Fruit fly (Drosophila melanogaster) whole organism, embryonic: ENCODE results near the gene Tsen2.

Experiments
- Atf3 ChIP-seq: fragments of 200-800 bp; sonication (Bioruptor generic); optimal IDR thresholded peaks from 3 replicates; lab custom pipeline; 2016; ENCODE audit warnings: missing biosample characterization, missing genetic modification characterization
- Awh ChIP-seq: fragments of 200-800 bp; sonication (Bioruptor generic); IDR thresholded peaks from 2 replicates; pipeline ENCODE4, ENCODE4 v1.3.6; 2022; ENCODE audit warnings: missing biosample characterization, missing genetic modification characterization
- CG10267 ChIP-seq: fragments of 200-800 bp; sonication (Bioruptor generic); optimal IDR thresholded peaks from 2 replicates; lab custom pipeline; 2018; ENCODE audit warnings: missing biosample characterization, mild to moderate bottlenecking, missing genetic modification characterization, moderate library complexity
- CG11085 ChIP-seq: fragments of 200-800 bp; sonication (Bioruptor generic); IDR thresholded peaks from 2 replicates; pipeline ENCODE4 v1.3.6; 2022; ENCODE audit warnings: missing biosample characterization, missing genetic modification characterization
- CG11247 ChIP-seq: fragments of 200-800 bp; sonication (Bioruptor generic); IDR thresholded peaks from 2 replicates; pipeline ENCODE4 v1.3.6; 2022; ENCODE audit warnings: missing biosample characterization, missing genetic modification characterization
- CG12219 ChIP-seq: fragments of 200-800 bp; sonication (Bioruptor generic); optimal IDR thresholded peaks from 3 replicates; lab custom pipeline; 2018; ENCODE audit warnings: missing biosample characterization, mild to moderate bottlenecking, missing genetic modification characterization
- CG12299 ChIP-seq: fragments of 200-800 bp; sonication (Bioruptor generic); optimal IDR thresholded peaks from 2 replicates; lab custom pipeline; 2018; ENCODE audit warnings: missing biosample characterization, mild to moderate bottlenecking, missing genetic modification characterization
- CG16815 ChIP-seq: fragments of 200-800 bp; sonication (Bioruptor generic); optimal IDR thresholded peaks from 3 replicates; lab custom pipeline; 2017; ENCODE audit warnings: missing biosample characterization, mild to moderate bottlenecking, missing genetic modification characterization
- CG17802 ChIP-seq: fragments of 200-800 bp; sonication (Bioruptor generic); optimal IDR thresholded peaks from 2 replicates; lab custom pipeline; 2018; ENCODE audit warnings: missing biosample characterization, mild to moderate bottlenecking, missing genetic modification characterization, moderate library complexity
- CG2120 ChIP-seq: fragments of 200-800 bp; sonication (Bioruptor generic); optimal IDR thresholded peaks from 3 replicates; lab custom pipeline; 2016; ENCODE audit warnings: missing biosample characterization, missing genetic modification characterization
- CG2129 ChIP-seq: fragments of 200-800 bp; sonication (Bioruptor generic); IDR thresholded peaks from 2 replicates; pipeline ENCODE4 v1.3.6; 2022; ENCODE audit warnings: missing biosample characterization, missing genetic modification characterization; ENCODE audit not compliant: partially characterized antibody
- CG31224 ChIP-seq: fragments of 200-800 bp; sonication (Bioruptor generic); IDR thresholded peaks from 2 replicates; pipeline ENCODE4 v1.3.6; 2022; ENCODE audit warnings: missing biosample characterization, missing genetic modification characterization
- CG4617 ChIP-seq: fragments of 200-800 bp; sonication (Bioruptor generic); optimal IDR thresholded peaks from 3 replicates; lab custom pipeline; 2016; ENCODE audit warnings: missing biosample characterization, missing genetic modification characterization, borderline replicate concordance
- CG4707 ChIP-seq: fragments of 200-800 bp; sonication (Bioruptor generic); optimal IDR thresholded peaks from 2 replicates; lab custom pipeline; 2018; ENCODE audit warnings: missing biosample characterization, mild to moderate bottlenecking, missing genetic modification characterization, moderate library complexity
- CG4854 ChIP-seq: fragments of 200-800 bp; sonication (Bioruptor generic); optimal IDR thresholded peaks from 2 replicates; lab custom pipeline; 2016; ENCODE audit warnings: missing biosample characterization, missing genetic modification characterization, inconsistent platforms
- CG7963 ChIP-seq: fragments of 200-800 bp; sonication (Bioruptor generic); IDR thresholded peaks from 3 replicates; pipeline ENCODE4 v1.3.6; 2022; ENCODE audit warnings: missing biosample characterization, missing genetic modification characterization; ENCODE audit not compliant: partially characterized antibody
- CG8359 ChIP-seq: fragments of 200-800 bp; sonication (Bioruptor generic); optimal IDR thresholded peaks from 2 replicates; lab custom pipeline; 2017; ENCODE audit warnings: missing biosample characterization, mild to moderate bottlenecking, missing genetic modification characterization, borderline replicate concordance
- CTCF ChIP-seq: fragments of 200-800 bp; sonication (Bioruptor generic); optimal IDR thresholded peaks from 2 replicates; lab custom pipeline; 2017; ENCODE audit warnings: missing biosample characterization, mild to moderate bottlenecking, missing genetic modification characterization, moderate library complexity
- CrebB ChIP-seq: fragments of 200-800 bp; sonication (Bioruptor generic); optimal IDR thresholded peaks from 3 replicates; lab custom pipeline; 2018; ENCODE audit warnings: missing biosample characterization, mild to moderate bottlenecking, missing genetic modification characterization
- Doc2 ChIP-seq: fragments of 200-800 bp; sonication (Bioruptor generic); IDR thresholded peaks from 2 replicates; pipeline ENCODE4 v1.3.6; 2022; ENCODE audit warnings: missing biosample characterization, missing genetic modification characterization
- Dp ChIP-seq: fragments of 200-800 bp; sonication (Bioruptor generic); optimal IDR thresholded peaks from 2 replicates; lab custom pipeline; 2018; ENCODE audit warnings: missing biosample characterization, mild to moderate bottlenecking, missing genetic modification characterization, moderate library complexity
- HmgZ ChIP-seq: fragments of 200-800 bp; sonication (Bioruptor generic); optimal IDR thresholded peaks from 2 replicates; lab custom pipeline; 2018; ENCODE audit warnings: missing biosample characterization, mild to moderate bottlenecking, missing genetic modification characterization
- Meics ChIP-seq: fragments of 200-800 bp; sonication (Bioruptor generic); optimal IDR thresholded peaks from 2 replicates; lab custom pipeline; 2017; ENCODE audit warnings: missing biosample characterization, mild to moderate bottlenecking, missing genetic modification characterization
- Opbp ChIP-seq: fragments of 200-800 bp; sonication (Bioruptor generic); IDR thresholded peaks from 3 replicates; pipeline ENCODE4 v1.3.6; 2022; ENCODE audit warnings: missing biosample characterization, missing genetic modification characterization; ENCODE audit not compliant: partially characterized antibody
- Ravus ChIP-seq: fragments of 200-800 bp; sonication (Bioruptor generic); IDR thresholded peaks from 2 replicates; pipeline ENCODE4 v1.3.6; 2022; ENCODE audit warnings: missing biosample characterization, missing genetic modification characterization
- YL-1 ChIP-seq: fragments of 200-800 bp; sonication (Bioruptor generic); optimal IDR thresholded peaks from 3 replicates; lab custom pipeline; 2017; ENCODE audit warnings: missing biosample characterization, mild to moderate bottlenecking, missing genetic modification characterization
- crp ChIP-seq, 2 experiments: fragments of 200-800 bp; sonication (Bioruptor generic); optimal IDR thresholded peaks; 2 replicates in 1 of 2; 3 replicates in 1 of 2; lab custom pipeline; 2017; ENCODE audit warnings: missing biosample characterization in 2 of 2, missing genetic modification characterization in 2 of 2, mild to moderate bottlenecking in 1 of 2, moderate library complexity in 1 of 2
- ems ChIP-seq: fragments of 200-800 bp; sonication (Bioruptor generic); optimal IDR thresholded peaks from 3 replicates; lab custom pipeline; 2016; ENCODE audit warnings: missing biosample characterization, missing genetic modification characterization
- en ChIP-seq: fragments of 200-800 bp; sonication (Bioruptor generic); optimal IDR thresholded peaks from 2 replicates; lab custom pipeline; 2016; ENCODE audit warnings: missing biosample characterization, missing genetic modification characterization
- eve ChIP-seq, 2 experiments: fragments of >200 bp; optimal IDR thresholded peaks; 2 replicates each; lab custom pipeline; 2017; ENCODE audit warnings: missing biosample characterization in 2 of 2, missing genetic modification characterization in 2 of 2
- fru ChIP-seq: fragments of >200 bp; optimal IDR thresholded peaks from 2 replicates; lab custom pipeline; 2017
- grn ChIP-seq: fragments of 200-800 bp; sonication (Bioruptor generic); optimal IDR thresholded peaks from 3 replicates; lab custom pipeline; 2017; ENCODE audit warnings: missing biosample characterization, missing genetic modification characterization
- hkb ChIP-seq, 2 experiments: fragments of 200-800 bp in 1 of 2; fragments of >200 bp in 1 of 2; sonication (Bioruptor generic) in 1 of 2; IDR thresholded peaks in 1 of 2; optimal IDR thresholded peaks in 1 of 2; 2 replicates each; pipeline versions ENCODE4 v1.3.6 to Lab custom; 2017 to 2022; ENCODE audit warnings: missing biosample characterization in 1 of 2, missing genetic modification characterization in 1 of 2
- lbe ChIP-seq: fragments of 200-800 bp; sonication (Bioruptor generic); optimal IDR thresholded peaks from 2 replicates; lab custom pipeline; 2016; ENCODE audit warnings: missing biosample characterization, mild to moderate bottlenecking, missing genetic modification characterization
- psq ChIP-seq: fragments of 200-800 bp; sonication (Bioruptor generic); optimal IDR thresholded peaks from 2 replicates; lab custom pipeline; 2017; ENCODE audit warnings: missing biosample characterization, missing genetic modification characterization
- sna ChIP-seq: fragments of 200-800 bp; sonication (Bioruptor generic); IDR thresholded peaks from 2 replicates; pipeline ENCODE4 v1.3.6; 2022; ENCODE audit warnings: missing biosample characterization, missing genetic modification characterization; ENCODE audit not compliant: partially characterized antibody
- tin ChIP-seq: fragments of 200-800 bp; sonication (Bioruptor generic); optimal IDR thresholded peaks from 3 replicates; lab custom pipeline; 2016; ENCODE audit warnings: missing biosample characterization, missing genetic modification characterization
- tll ChIP-seq, 2 experiments: fragments of 200-800 bp in 1 of 2; fragments of >200 bp in 1 of 2; sonication (Bioruptor generic) in 1 of 2; optimal IDR thresholded peaks; 2 replicates each; lab custom pipeline; 2017 to 2019; ENCODE audit warnings: missing biosample characterization in 2 of 2, missing genetic modification characterization in 2 of 2, mild to moderate bottlenecking in 1 of 2, moderate library complexity in 1 of 2
- vvl ChIP-seq: fragments of 200-800 bp; sonication (Bioruptor generic); IDR thresholded peaks from 2 replicates; pipeline ENCODE4 v1.3.6; 2022; ENCODE audit warnings: missing biosample characterization, missing genetic modification characterization
- z ChIP-seq: fragments of 200-800 bp; sonication (Bioruptor generic); IDR thresholded peaks from 3 replicates; pipeline ENCODE4 v1.3.6; 2022; ENCODE audit warnings: missing biosample characterization, missing genetic modification characterization

The Tsen2 gene

dm6 chr2L:16738206-16738900 is 8.8 kb downstream of the Tsen2 start, which contains the start of the genes glu and ChLD3 (continued):
- no peak for TF ChIP-seq CG2120 (GFP tag; lab: Kevin White, UChicago)
- no peak for TF ChIP-seq sna (GFP tag; lab: Robert Waterston, UW)
- TF ChIP-seq Opbp (GFP tag; lab: Robert Waterston, UW): 0 out of 3 replicates have a peak, but pooled peaks have one; percentile 22
- 0 out of 2 replicates have a peak, but pooled peaks have one; percentile 29 for TF ChIP-seq vvl (GFP tag; lab: Robert Waterston, UW)
- TF ChIP-seq ems: no peak
- TF ChIP-seq Doc2 (GFP tag; lab: Robert Waterston, UW): no peak
- TF ChIP-seq Dp (GFP tag; lab: Kevin White, UChicago): peak; percentile 83
- TF ChIP-seq CG4854 (GFP tag; lab: Kevin White, UChicago): no peak
- no peak for TF ChIP-seq crp (GFP tag; optimal IDR thresholded peaks at IDR 0.05; lab: Kevin White, UChicago)
- TF ChIP-seq CG8359 (GFP tag; lab: Kevin White, UChicago): no peak
- TF ChIP-seq z (GFP tag; lab: Robert Waterston, UW): 0 out of 3 replicates have a peak, but pooled peaks have one; percentile 14
- TF ChIP-seq CTCF (GFP tag; lab: Kevin White, UChicago): peak; percentile 56
- no peak for TF ChIP-seq Ravus
- no peak for TF ChIP-seq hkb (optimal IDR thresholded peaks at IDR 0.05; lab: Kevin White, UChicago)
- TF ChIP-seq hkb (GFP tag; IDR thresholded peaks at IDR 0.05; lab: Robert Waterston, UW): no peak
- TF ChIP-seq CG11247 (GFP tag; lab: Robert Waterston, UW): no peak
- no peak for TF ChIP-seq tll (GFP tag; optimal IDR thresholded peaks at IDR 0.05; lab: Kevin White, UChicago)
- TF ChIP-seq en (GFP tag; lab: Kevin White, UChicago): no peak
- TF ChIP-seq CG10267 (tag; lab: Kevin White, UChicago): peak; percentile 41
- no peak for TF ChIP-seq CG31224 (GFP tag; lab: Robert Waterston, UW)
- no peak for TF ChIP-seq CG16815
- TF ChIP-seq CrebB (tag; lab: Kevin White, UChicago): no peak
- peak; percentile 20 for TF ChIP-seq HmgZ (tag; lab: Kevin White, UChicago)
- TF ChIP-seq CG17802: no peak
- no peak for TF ChIP-seq Meics (GFP tag; lab: Kevin White, UChicago)
- no peak for TF ChIP-seq CG11085 (GFP tag; lab: Robert Waterston, UW)
- TF ChIP-seq eve (GFP tag; optimal IDR thresholded peaks at IDR 0.05; lab: Kevin White, UChicago): no peak
- TF ChIP-seq CG2129: no peak
- no peak for TF ChIP-seq tin (GFP tag; lab: Kevin White, UChicago)
- no peak for TF ChIP-seq CG12219 (GFP tag; lab: Kevin White, UChicago)
- TF ChIP-seq CG7963 (GFP tag; lab: Robert Waterston, UW): 0 out of 3 replicates have a peak, but pooled peaks have one; percentile 35
- no peak for TF ChIP-seq lbe (GFP tag; lab: Kevin White, UChicago)
- no peak for TF ChIP-seq CG4707 (GFP tag; lab: Kevin White, UChicago)
- TF ChIP-seq Awh (GFP tag; lab: Robert Waterston, UW): no peak
- no peak for TF ChIP-seq fru (lab: Kevin White, UChicago)
- no peak for TF ChIP-seq grn (GFP tag; lab: Kevin White, UChicago)
- peak; percentile 5 for TF ChIP-seq YL-1 (GFP tag; lab: Kevin White, UChicago)
- peak; percentile 11 for TF ChIP-seq CG4617 (GFP tag; lab: Kevin White, UChicago)
- no peak for TF ChIP-seq CG12299 (tag; lab: Kevin White, UChicago)
- no peak for TF ChIP-seq Atf3
- no peak for TF ChIP-seq psq (GFP tag; lab: Kevin White, UChicago)
